Fruit fly (Drosophila melanogaster) whole organism, prepupa: Measurements from ENCODE around the gene CG11670.
A peak's percentile ranks its signal among the peaks of the same experiment; 100 is the strongest.

ENCODE experiments used
- CG10631 ChIP-seq: fragments of 200-800 bp; sonication (Bioruptor generic); optimal IDR thresholded peaks from 2 replicates; lab custom pipeline; 2016; ENCODE audit warnings: missing biosample characterization, missing genetic modification characterization
- CG10669 ChIP-seq: fragments of 200-800 bp; sonication (Bioruptor generic); optimal IDR thresholded peaks from 3 replicates; lab custom pipeline; 2018; ENCODE audit warnings: missing biosample characterization, mild to moderate bottlenecking, missing genetic modification characterization, moderate library complexity
- CG11294 ChIP-seq: fragments of 200-800 bp; sonication (Bioruptor generic); IDR thresholded peaks from 2 replicates; pipeline ENCODE4 v1.3.6; 2022; ENCODE audit warnings: missing biosample characterization, missing genetic modification characterization
- CG11762 ChIP-seq: fragments of 200-800 bp; sonication (Bioruptor generic); optimal IDR thresholded peaks from 3 replicates; lab custom pipeline; 2016; ENCODE audit warnings: missing biosample characterization, missing genetic modification characterization; ENCODE audit not compliant: insufficient read depth
- CG11902 ChIP-seq: fragments of 200-800 bp; sonication (Bioruptor generic); optimal IDR thresholded peaks from 3 replicates; lab custom pipeline; 2016; ENCODE audit warnings: missing biosample characterization, missing genetic modification characterization
- CG15336 ChIP-seq: fragments of 200-800 bp; sonication (Bioruptor generic); IDR thresholded peaks from 2 replicates; pipeline ENCODE4 v1.3.6; 2022; ENCODE audit warnings: missing biosample characterization, missing genetic modification characterization
- CG1621 ChIP-seq: fragments of 200-800 bp; sonication (Bioruptor generic); optimal IDR thresholded peaks from 3 replicates; lab custom pipeline; 2018; ENCODE audit warnings: missing biosample characterization, mild to moderate bottlenecking, missing genetic modification characterization
- CG16779 ChIP-seq: fragments of 200-800 bp; sonication (Bioruptor generic); optimal IDR thresholded peaks from 3 replicates; lab custom pipeline; 2017; ENCODE audit warnings: missing biosample characterization, mild to moderate bottlenecking, missing genetic modification characterization
- CG31627 ChIP-seq: fragments of 200-800 bp; sonication (Bioruptor generic); optimal IDR thresholded peaks from 3 replicates; lab custom pipeline; 2016; ENCODE audit warnings: missing biosample characterization, missing genetic modification characterization
- CG34406 ChIP-seq: fragments of 200-800 bp; sonication (Bioruptor generic); optimal IDR thresholded peaks from 3 replicates; lab custom pipeline; 2016; ENCODE audit warnings: missing biosample characterization, missing genetic modification characterization
- CG3919 ChIP-seq: fragments of 200-800 bp; sonication (Bioruptor generic); optimal IDR thresholded peaks from 3 replicates; lab custom pipeline; 2016; ENCODE audit warnings: missing biosample characterization, missing genetic modification characterization
- CG4318 ChIP-seq: fragments of 200-800 bp; sonication (Bioruptor generic); optimal IDR thresholded peaks from 3 replicates; lab custom pipeline; 2017; ENCODE audit warnings: missing biosample characterization, mild to moderate bottlenecking, missing genetic modification characterization
- CG6163 ChIP-seq: fragments of 200-800 bp; sonication (Bioruptor generic); IDR thresholded peaks from 3 replicates; pipeline ENCODE4 v1.3.6; 2022; ENCODE audit warnings: missing biosample characterization, missing genetic modification characterization
- CG6792 ChIP-seq: fragments of 200-800 bp; sonication (Bioruptor generic); optimal IDR thresholded peaks from 3 replicates; lab custom pipeline; 2016; ENCODE audit warnings: missing biosample characterization, missing genetic modification characterization
- CG8119 ChIP-seq: fragments of 200-800 bp; sonication (Bioruptor generic); IDR thresholded peaks from 3 replicates; pipeline ENCODE4 v1.3.6; 2022; ENCODE audit warnings: missing biosample characterization, missing genetic modification characterization
- CG8319 ChIP-seq: fragments of 200-800 bp; sonication (Bioruptor generic); optimal IDR thresholded peaks from 3 replicates; lab custom pipeline; 2016; ENCODE audit warnings: missing biosample characterization, missing genetic modification characterization
- Eip75B ChIP-seq: fragments of 200-800 bp; sonication (Bioruptor generic); optimal IDR thresholded peaks from 3 replicates; lab custom pipeline; 2016; ENCODE audit warnings: missing biosample characterization, missing genetic modification characterization
- Eip78C ChIP-seq: fragments of 200-800 bp; sonication (Bioruptor generic); peaks from one replicate; lab custom pipeline; 2016; ENCODE audit warnings: missing biosample characterization, missing genetic modification characterization
- Eip93F ChIP-seq: fragments of 200-800 bp; sonication (Bioruptor generic); optimal IDR thresholded peaks from 2 replicates; lab custom pipeline; 2016; ENCODE audit warnings: missing biosample characterization, mild to moderate bottlenecking, missing genetic modification characterization
- Ets21C ChIP-seq: fragments of 200-800 bp; sonication (Bioruptor generic); optimal IDR thresholded peaks from 3 replicates; lab custom pipeline; 2016; ENCODE audit warnings: missing biosample characterization, missing genetic modification characterization
- Ets96B ChIP-seq: fragments of 200-800 bp; optimal IDR thresholded peaks from 2 replicates; lab custom pipeline; 2019; ENCODE audit warnings: missing biosample characterization, mild to moderate bottlenecking, missing genetic modification characterization, moderate library complexity
- Gug ChIP-seq: fragments of 200-800 bp; sonication (Bioruptor generic); IDR thresholded peaks from 2 replicates; pipeline ENCODE4 v1.3.6; 2022; ENCODE audit warnings: missing biosample characterization, missing genetic modification characterization
- Hr4 ChIP-seq: fragments of 200-800 bp; sonication (Bioruptor generic); optimal IDR thresholded peaks from 3 replicates; lab custom pipeline; 2016; ENCODE audit warnings: missing biosample characterization, missing genetic modification characterization
- Met ChIP-seq: fragments of 200-800 bp; sonication (Bioruptor generic); optimal IDR thresholded peaks from 3 replicates; lab custom pipeline; 2016; ENCODE audit warnings: missing biosample characterization, missing genetic modification characterization
- OdsH ChIP-seq: fragments of 200-800 bp; sonication (Bioruptor generic); optimal IDR thresholded peaks from 3 replicates; lab custom pipeline; 2016; ENCODE audit warnings: missing biosample characterization, missing genetic modification characterization
- Sox102F ChIP-seq: fragments of 200-800 bp; sonication (Bioruptor generic); optimal IDR thresholded peaks from 2 replicates; lab custom pipeline; 2016; ENCODE audit warnings: missing biosample characterization, mild to moderate bottlenecking, missing genetic modification characterization
- Sox14 ChIP-seq: fragments of 200-800 bp; sonication (Bioruptor generic); optimal IDR thresholded peaks from 3 replicates; lab custom pipeline; 2016; ENCODE audit warnings: missing biosample characterization, missing genetic modification characterization
- Sox15 ChIP-seq: fragments of 200-800 bp; sonication (Bioruptor generic); optimal IDR thresholded peaks from 3 replicates; lab custom pipeline; 2016; ENCODE audit warnings: missing biosample characterization, missing genetic modification characterization
- achi ChIP-seq: fragments of 200-800 bp; sonication (Bioruptor generic); optimal IDR thresholded peaks from 3 replicates; lab custom pipeline; 2016; ENCODE audit warnings: missing biosample characterization, missing genetic modification characterization
- cyc ChIP-seq: fragments of 200-800 bp; sonication (Bioruptor generic); optimal IDR thresholded peaks from 3 replicates; lab custom pipeline; 2016; ENCODE audit warnings: missing biosample characterization, missing genetic modification characterization
- fd59A ChIP-seq: fragments of 200-800 bp; sonication (Bioruptor generic); optimal IDR thresholded peaks from 2 replicates; lab custom pipeline; 2017; ENCODE audit warnings: missing biosample characterization, mild to moderate bottlenecking, missing genetic modification characterization, missing genetic modification reagents
- fkh ChIP-seq: fragments of 200-800 bp; sonication (Bioruptor generic); optimal IDR thresholded peaks from 3 replicates; lab custom pipeline; 2017; ENCODE audit warnings: missing biosample characterization, mild to moderate bottlenecking, missing genetic modification characterization, moderate library complexity
- net ChIP-seq: fragments of 200-800 bp; sonication (Bioruptor generic); optimal IDR thresholded peaks from 3 replicates; lab custom pipeline; 2016; ENCODE audit warnings: missing biosample characterization, missing genetic modification characterization
- pdm3 ChIP-seq: fragments of 200-800 bp; sonication (Bioruptor generic); optimal IDR thresholded peaks from 3 replicates; lab custom pipeline; 2016; ENCODE audit warnings: missing biosample characterization, missing genetic modification characterization
- salr ChIP-seq, 2 experiments: fragments of 200-800 bp; sonication (Bioruptor generic); optimal IDR thresholded peaks; 3 replicates each; lab custom pipeline; 2016 to 2018; ENCODE audit warnings: missing biosample characterization in 2 of 2, missing genetic modification characterization in 2 of 2, mild to moderate bottlenecking in 1 of 2
- ss ChIP-seq, 2 experiments: fragments of 200-800 bp; sonication (Bioruptor generic); optimal IDR thresholded peaks; 2 replicates in 1 of 2; 3 replicates in 1 of 2; lab custom pipeline; 2017 to 2018; ENCODE audit warnings: mild to moderate bottlenecking in 2 of 2, missing biosample characterization in 2 of 2, missing genetic modification characterization in 2 of 2, moderate library complexity in 1 of 2
- vri ChIP-seq: fragments of 200-800 bp; sonication (Bioruptor generic); optimal IDR thresholded peaks from 3 replicates; lab custom pipeline; 2016; ENCODE audit warnings: missing biosample characterization, mild to moderate bottlenecking, missing genetic modification characterization

The CG11670 gene

dm6 chr3R:13068022-13068421, 26.2 kb downstream of the CG11670 start (continued):
- peak; percentile 29 for TF ChIP-seq Met (GFP tag; lab: Kevin White, UChicago)
- peak; percentile 28 for TF ChIP-seq CG3919
- peak; percentile 60 for TF ChIP-seq CG34406 (GFP tag; lab: Kevin White, UChicago)
- TF ChIP-seq CG10669 = peak; percentile 9
- peak; percentile 29 for TF ChIP-seq CG6792 (GFP tag; lab: Kevin White, UChicago)
- 0 out of 3 replicates have a peak, but pooled peaks have one; percentile 46 for TF ChIP-seq CG6163 (GFP tag; lab: Robert Waterston, UW)

- TF ChIP-seq CG4318 (GFP tag; lab: Kevin White, UChicago) (no peak), Sox14 (GFP tag; lab: Kevin White, UChicago) (no peak), Sox102F (GFP tag; lab: Kevin White, UChicago) (no peak), CG15336 (GFP tag; lab: Robert Waterston, UW) (no peak), Eip93F (no peak), CG8119 (GFP tag; lab: Robert Waterston, UW) (no peak), OdsH (GFP tag; lab: Kevin White, UChicago) (no peak), CG8319 (GFP tag; lab: Kevin White, UChicago) (no peak), Gug (GFP tag; lab: Robert Waterston, UW) (no peak), Eip75B (no peak), CG1621 (tag; lab: Kevin White, UChicago) (no peak), Hr4 (no peak), ss (GFP tag; optimal IDR thresholded peaks at IDR 0.05; lab: Kevin White, UChicago) (no peak), CG11294 (GFP tag; lab: Robert Waterston, UW) (no peak), pdm3 (GFP tag; lab: Kevin White, UChicago) (no peak)
These were observed 28.3 kb downstream of the CG11670 start for dm6 chr3R:13070011-13070619.

- no peak for TF ChIP-seq CG6792 (GFP tag; lab: Kevin White, UChicago)
- no peak for TF ChIP-seq achi (GFP tag; lab: Kevin White, UChicago)
- no peak for TF ChIP-seq Met (GFP tag; lab: Kevin White, UChicago)
- no peak for TF ChIP-seq vri
- no peak for TF ChIP-seq CG11762 (GFP tag; lab: Kevin White, UChicago)
- TF ChIP-seq Eip78C = no peak
- no peak for TF ChIP-seq ss (GFP tag; optimal IDR thresholded peaks at IDR 0.05; lab: Kevin White, UChicago)
- TF ChIP-seq Eip93F = no peak
- TF ChIP-seq CG11294 (GFP tag; lab: Robert Waterston, UW) = no peak
These were observed 30.2 kb downstream of the CG11670 start for dm6 chr3R:13072052-13072451.

- peak; percentile 3 for TF ChIP-seq Eip78C
- no peak for TF ChIP-seq Ets21C (GFP tag; lab: Kevin White, UChicago)
- TF ChIP-seq CG31627 (GFP tag; lab: Kevin White, UChicago) = no peak
These were observed 31.3 kb downstream of the CG11670 start for dm6 chr3R:13073174-13073573.

- TF ChIP-seq ss (GFP tag; optimal IDR thresholded peaks at IDR 0.05; lab: Kevin White, UChicago) (no peak), CG6163 (GFP tag; lab: Robert Waterston, UW) (no peak), net (GFP tag; lab: Kevin White, UChicago) (no peak), OdsH (GFP tag; lab: Kevin White, UChicago) (no peak), cyc (no peak), Eip93F (no peak), Sox102F (GFP tag; lab: Kevin White, UChicago) (no peak), CG11762 (GFP tag; lab: Kevin White, UChicago) (no peak), CG16779 (tag; lab: Kevin White, UChicago) (no peak), Hr4 (no peak), fkh (no peak), CG1621 (tag; lab: Kevin White, UChicago) (no peak), fd59A (GFP tag; lab: Kevin White, UChicago) (no peak), Sox14 (GFP tag; lab: Kevin White, UChicago) (no peak), CG10631 (GFP tag; lab: Kevin White, UChicago) (no peak), Ets96B (tag; lab: Kevin White, UChicago) (no peak), salr (GFP tag; optimal IDR thresholded peaks at IDR 0.05; lab: Kevin White, UChicago) (no peak), Sox15 (no peak), CG11902 (GFP tag; lab: Kevin White, UChicago) (no peak)
- TF ChIP-seq, all 60 proteins: peak for 0
These were observed 32.7 kb downstream of the CG11670 start for dm6 chr3R:13074588-13074987.
